Fruit fly (Drosophila melanogaster) whole organism, wandering third instar larva: ENCODE data around the gene caup.
A peak's percentile ranks its signal among the peaks of the same experiment; 100 is the strongest.

Experiments used
- Abd-B ChIP-seq: fragments of >200 bp; optimal IDR thresholded peaks from 2 replicates; lab custom pipeline; 2017; ENCODE audit warnings: missing biosample characterization, missing genetic modification characterization
- CG32264 ChIP-seq: fragments of 200-800 bp; sonication (Bioruptor generic); optimal IDR thresholded peaks from 2 replicates; lab custom pipeline; 2016; ENCODE audit warnings: missing biosample characterization, missing genetic modification characterization
- CG9705 ChIP-seq: fragments of 200-800 bp; sonication (Bioruptor generic); optimal IDR thresholded peaks from 2 replicates; lab custom pipeline; 2018; ENCODE audit warnings: missing biosample characterization, mild to moderate bottlenecking, missing genetic modification characterization
- CrebA ChIP-seq: fragments of 200-800 bp; sonication (Bioruptor generic); optimal IDR thresholded peaks from 2 replicates; lab custom pipeline; 2016; ENCODE audit warnings: missing biosample characterization, mild to moderate bottlenecking, missing genetic modification characterization, borderline replicate concordance
- Dfd ChIP-seq: fragments of >200 bp; optimal IDR thresholded peaks from 2 replicates; lab custom pipeline; 2017; ENCODE audit warnings: missing biosample characterization, missing genetic modification characterization
- GATAd ChIP-seq: sonication (Bioruptor generic); optimal IDR thresholded peaks from 2 replicates; lab custom pipeline; 2016; ENCODE audit warnings: missing biosample characterization, missing genetic modification characterization
- HLH106 ChIP-seq: fragments of 200-800 bp; optimal IDR thresholded peaks from 3 replicates; lab custom pipeline; 2019; ENCODE audit warnings: missing biosample characterization, mild to moderate bottlenecking, missing genetic modification characterization, moderate library complexity
- Hr78 ChIP-seq: fragments of >200 bp; optimal IDR thresholded peaks from 2 replicates; lab custom pipeline; 2017; ENCODE audit warnings: missing biosample characterization, missing genetic modification characterization
- Jra ChIP-seq: sonication (Bioruptor generic); optimal IDR thresholded peaks from 2 replicates; lab custom pipeline; 2016; ENCODE audit warnings: missing biosample characterization, missing genetic modification characterization
- Mio ChIP-seq: sonication (Bioruptor generic); optimal IDR thresholded peaks from 2 replicates; lab custom pipeline; 2016; ENCODE audit warnings: missing biosample characterization, missing genetic modification characterization
- Myc ChIP-seq: fragments of >200 bp; optimal IDR thresholded peaks from 2 replicates; lab custom pipeline; 2017
- OdsH ChIP-seq: fragments of 200-800 bp; sonication (Bioruptor generic); optimal IDR thresholded peaks from 2 replicates; lab custom pipeline; 2016; ENCODE audit warnings: missing biosample characterization, mild to moderate bottlenecking, missing genetic modification characterization
- Rel ChIP-seq, 2 experiments: fragments of 200-800 bp; sonication (Bioruptor generic) in 1 of 2; optimal IDR thresholded peaks; 2 replicates in 1 of 2; 3 replicates in 1 of 2; lab custom pipeline; 2016 to 2019; ENCODE audit warnings: mild to moderate bottlenecking in 2 of 2, missing biosample characterization in 2 of 2, missing genetic modification characterization in 2 of 2, moderate library complexity in 1 of 2
- brk ChIP-seq: fragments of 200-800 bp; sonication (Bioruptor generic); optimal IDR thresholded peaks from 2 replicates; lab custom pipeline; 2016; ENCODE audit warnings: missing biosample characterization, mild to moderate bottlenecking, missing genetic modification characterization
- dl ChIP-seq, 2 experiments: fragments of 175-275, 200-275 bp in 1 of 2; fragments of 200-275 bp in 1 of 2; sonication (Bioruptor generic); optimal IDR thresholded peaks; lab custom pipeline; 2018; ENCODE audit warnings: mild to moderate bottlenecking in 2 of 2, missing biosample characterization in 2 of 2, missing genetic modification characterization in 2 of 2, moderate library complexity in 2 of 2; ENCODE audit not compliant: partially characterized antibody in 2 of 2, insufficient read depth in 1 of 2
- dmrt93B ChIP-seq: fragments of 200-800 bp; sonication (Bioruptor generic); optimal IDR thresholded peaks from 2 replicates; lab custom pipeline; 2018; ENCODE audit warnings: missing biosample characterization, mild to moderate bottlenecking, missing genetic modification characterization
- ey ChIP-seq: fragments of 200-800 bp; sonication (Bioruptor generic); optimal IDR thresholded peaks from 2 replicates; lab custom pipeline; 2016; ENCODE audit warnings: missing biosample characterization, missing genetic modification characterization
- foxo ChIP-seq, 2 experiments: fragments of 200-800 bp; sonication (Bioruptor generic); optimal IDR thresholded peaks; 2 replicates in 1 of 2; 3 replicates in 1 of 2; lab custom pipeline; 2016 to 2017; ENCODE audit warnings: missing biosample characterization in 2 of 2, missing genetic modification characterization in 2 of 2
- fru ChIP-seq: fragments of 200-800 bp; sonication (Bioruptor generic); optimal IDR thresholded peaks from 3 replicates; lab custom pipeline; 2016; ENCODE audit warnings: missing biosample characterization, mild to moderate bottlenecking, missing genetic modification characterization
- h ChIP-seq: fragments of 200-800 bp; sonication (Bioruptor generic); optimal IDR thresholded peaks from 3 replicates; lab custom pipeline; 2016; ENCODE audit warnings: missing biosample characterization, mild to moderate bottlenecking, missing genetic modification characterization
- jim ChIP-seq: fragments of 175-275, 200-325 bp; sonication (Bioruptor generic); optimal IDR thresholded peaks from 2 replicates; lab custom pipeline; 2016; ENCODE audit warnings: missing biosample characterization, mild to moderate bottlenecking, missing genetic modification characterization
- lola ChIP-seq: fragments of >200 bp; optimal IDR thresholded peaks from 2 replicates; lab custom pipeline; 2017; ENCODE audit warnings: missing biosample characterization, missing genetic modification characterization
- pan ChIP-seq: fragments of >200 bp; optimal IDR thresholded peaks from 2 replicates; lab custom pipeline; 2017
- rgr ChIP-seq: fragments of 200-800 bp; sonication (Bioruptor generic); optimal IDR thresholded peaks from 3 replicates; lab custom pipeline; 2016; ENCODE audit warnings: missing biosample characterization, mild to moderate bottlenecking, missing genetic modification characterization
- sage ChIP-seq: fragments of 200-800 bp; sonication (Bioruptor generic); optimal IDR thresholded peaks from 2 replicates; lab custom pipeline; 2016; ENCODE audit warnings: missing biosample characterization, mild to moderate bottlenecking, missing genetic modification characterization
- sv ChIP-seq: fragments of 200-800 bp; sonication (Bioruptor generic); optimal IDR thresholded peaks from 3 replicates; lab custom pipeline; 2016; ENCODE audit warnings: missing biosample characterization, missing genetic modification characterization
- tai ChIP-seq: sonication (Bioruptor generic); optimal IDR thresholded peaks from 2 replicates; lab custom pipeline; 2016; ENCODE audit warnings: missing biosample characterization, missing genetic modification characterization

caup gene

dm6 chr3L:12588863-12589262 lies 20.6 kb upstream of the caup start:
- TF ChIP-seq rgr (GFP tag; lab: Kevin White, UChicago) (no peak), Abd-B (no peak), Jra (no peak), jim (GFP tag; lab: Kevin White, UChicago) (no peak), Rel (GFP tag; optimal IDR thresholded peaks at IDR 0.05; lab: Kevin White, UChicago) (no peak), Rel (tag; optimal IDR thresholded peaks at IDR 0.05; lab: Kevin White, UChicago) (no peak), dl (GFP tag; optimal IDR thresholded peaks at IDR 0.05; lab: Kevin White, UChicago; ENCODE audit: insufficient read depth in 1 of 2, partially characterized antibody in 2 of 2) (no peak), CrebA (GFP tag; lab: Kevin White, UChicago) (no peak), brk (no peak)

- TF ChIP-seq HLH106 (tag; lab: Kevin White, UChicago), result no peak
- peak; percentile 16 for TF ChIP-seq h
- TF ChIP-seq CG9705, result no peak
- peak; percentile 1 for TF ChIP-seq ey (GFP tag; lab: Kevin White, UChicago)
- TF ChIP-seq rgr (GFP tag; lab: Kevin White, UChicago), result peak; percentile 3
- TF ChIP-seq foxo (GFP tag; optimal IDR thresholded peaks at IDR 0.05; lab: Kevin White, UChicago), result peak in 1 of 2 experiments; percentile 1
- no peak for TF ChIP-seq pan (lab: Kevin White, UChicago)
- TF ChIP-seq dmrt93B, result no peak
- TF ChIP-seq jim (GFP tag; lab: Kevin White, UChicago), result no peak
- TF ChIP-seq lola (GFP tag; lab: Kevin White, UChicago), result no peak
- TF ChIP-seq, all 38 proteins: peak for 4
Measured at dm6 chr3L:12589972-12590606, 19.3 kb upstream of the caup start.

- peak; percentile 48 for TF ChIP-seq Dfd
- no peak for TF ChIP-seq lola (GFP tag; lab: Kevin White, UChicago)
- TF ChIP-seq brk, result no peak
- TF ChIP-seq Rel (GFP tag; optimal IDR thresholded peaks at IDR 0.05; lab: Kevin White, UChicago), result no peak
- TF ChIP-seq Rel (tag; optimal IDR thresholded peaks at IDR 0.05; lab: Kevin White, UChicago), result no peak
- no peak for TF ChIP-seq CG9705
- TF ChIP-seq Mio (GFP tag; lab: Kevin White, UChicago), result no peak
- no peak for TF ChIP-seq GATAd
- no peak for TF ChIP-seq OdsH (GFP tag; lab: Kevin White, UChicago)
Measured at dm6 chr3L:12590709-12591108, 18.7 kb upstream of the caup start.

DNA sequence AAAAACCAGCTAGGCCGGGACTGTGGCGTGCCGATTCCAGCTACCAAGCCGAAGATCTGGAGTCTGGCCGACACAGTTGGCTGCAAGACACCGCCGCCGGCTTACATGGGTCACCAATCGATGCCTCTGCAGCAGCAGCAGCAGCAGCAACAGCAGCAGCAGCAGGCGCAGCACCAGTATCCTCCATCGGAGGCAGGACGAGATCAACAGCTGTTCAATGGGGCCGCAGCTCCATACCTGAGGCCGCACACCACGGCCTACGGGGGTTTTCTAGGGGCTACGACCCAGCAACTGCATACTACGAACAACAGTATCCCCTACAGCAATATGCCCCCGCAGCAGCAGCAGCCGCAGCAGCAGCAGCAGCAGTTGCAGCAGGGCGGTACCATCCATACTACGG lies 14.6 kb upstream of the caup start:
- TF ChIP-seq h (no peak), Dfd (peak; percentile 84)

DNA sequence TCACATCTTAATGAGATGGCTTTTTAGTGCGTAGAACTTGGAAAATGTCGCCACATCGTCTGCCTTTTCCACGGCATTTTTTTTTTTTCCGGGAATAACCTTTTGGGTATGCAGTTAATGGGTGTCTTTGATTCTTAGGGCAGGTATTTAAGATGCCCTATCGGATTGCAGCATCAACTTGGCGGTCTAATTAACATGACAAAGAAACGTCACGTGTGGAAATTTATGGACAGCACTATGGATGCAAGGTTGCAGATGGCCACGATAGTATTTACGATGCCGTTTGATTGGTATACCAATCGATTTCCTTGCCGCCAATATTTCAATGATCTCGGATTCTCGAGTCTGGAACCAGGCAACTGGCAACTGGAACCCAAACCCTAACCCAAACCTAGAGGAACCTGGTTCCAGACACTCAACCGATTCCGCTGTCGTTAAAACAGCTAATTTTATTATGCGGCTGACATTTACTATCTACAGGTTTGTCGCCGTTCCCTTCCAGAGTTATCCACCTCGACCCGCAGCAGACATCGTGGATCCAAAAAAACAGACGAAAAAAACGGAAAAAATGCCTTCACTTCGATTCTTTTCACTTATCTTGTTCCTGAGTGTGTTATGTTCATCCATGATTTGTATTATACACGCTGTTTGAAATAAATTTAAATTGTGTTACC lies 8.1 kb upstream of the caup start:
- no peak for TF ChIP-seq pan (lab: Kevin White, UChicago)
- TF ChIP-seq OdsH (GFP tag; lab: Kevin White, UChicago), result no peak
- TF ChIP-seq Jra, result no peak
- TF ChIP-seq sv (GFP tag; lab: Kevin White, UChicago), result no peak
- no peak for TF ChIP-seq HLH106 (tag; lab: Kevin White, UChicago)
- TF ChIP-seq Hr78 (GFP tag; lab: Kevin White, UChicago), result no peak

DNA sequence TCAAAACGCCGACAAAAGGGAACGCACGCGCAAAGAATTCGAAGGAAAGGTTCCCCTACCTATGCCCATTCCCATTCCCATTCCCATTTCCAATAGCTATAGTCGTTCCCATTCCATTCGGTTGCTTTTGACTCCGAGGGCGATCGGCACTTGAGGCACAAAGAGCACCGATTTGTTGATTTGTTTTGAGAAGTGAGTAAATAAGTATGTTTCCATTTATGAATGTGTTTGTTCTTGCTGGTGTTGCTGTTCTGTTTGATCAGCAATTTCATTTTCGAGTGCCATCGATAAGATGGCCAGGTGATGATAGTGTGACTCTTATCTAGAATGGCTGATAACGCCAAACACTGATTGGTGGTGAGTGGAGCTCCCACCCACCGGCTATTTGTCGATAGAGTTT lies 3.1 kb upstream of the caup start:
- no peak for TF ChIP-seq CG32264 (GFP tag; lab: Kevin White, UChicago)
- no peak for TF ChIP-seq GATAd
- no peak for TF ChIP-seq sv (GFP tag; lab: Kevin White, UChicago)
- no peak for TF ChIP-seq CG9705
- no peak for TF ChIP-seq tai
- no peak for TF ChIP-seq OdsH (GFP tag; lab: Kevin White, UChicago)
- TF ChIP-seq Myc (lab: Kevin White, UChicago), result no peak
- no peak for TF ChIP-seq fru (GFP tag; lab: Kevin White, UChicago)
- no peak for TF ChIP-seq sage (GFP tag; lab: Kevin White, UChicago)
- no peak for TF ChIP-seq Dfd
- TF ChIP-seq, all 38 proteins: peak for 0
